Worm (Caenorhabditis elegans): ENCODE measurements around the gene vha-7.
A peak's percentile ranks its signal among the peaks of the same experiment; 100 is the strongest.

Gene vha-7

ce11 chrIV:12640137-12640536 is at the start of gene vha-7:
TSS of gene vha-7 (plus strand) at chrIV:12640462.
- TF ChIP-seq med-1 (GFP tag; optimal IDR thresholded peaks at IDR 0.05; ENCODE audit: insufficient read depth) (no peak), cog-1 (tag; optimal IDR thresholded peaks at IDR 0.05) (no peak), T22C8.4 (GFP tag; IDR thresholded peaks at IDR 0.05) (no peak), ztf-23 (GFP tag; IDR thresholded peaks at IDR 0.05) (no peak), ref-1 (GFP tag; conservative IDR thresholded peaks at IDR 0.05) (no peak), tab-1 (GFP tag; IDR thresholded peaks at IDR 0.05) (no peak), klf-2 (GFP tag; conservative IDR thresholded peaks at IDR 0.05) (no peak), flt-1 (GFP tag; IDR thresholded peaks at IDR 0.05) (no peak), ztf-29 (GFP tag; IDR thresholded peaks at IDR 0.05) (no peak)

- TF ChIP-seq T22C8.4 (GFP tag; IDR thresholded peaks at IDR 0.05) (peak; percentile 76), cog-1 (tag; optimal IDR thresholded peaks at IDR 0.05) (peak; percentile 59), med-1 (GFP tag; optimal IDR thresholded peaks at IDR 0.05; ENCODE audit: insufficient read depth) (peak; percentile 49), ref-1 (GFP tag; conservative IDR thresholded peaks at IDR 0.05) (peak; percentile 51; the same call in 1 of the 2 replicates), ztf-23 (GFP tag; IDR thresholded peaks at IDR 0.05) (peak; percentile 88), klf-2 (GFP tag; conservative IDR thresholded peaks at IDR 0.05) (peak; percentile 69), tab-1 (GFP tag; IDR thresholded peaks at IDR 0.05) (peak; percentile 80), ztf-29 (GFP tag; IDR thresholded peaks at IDR 0.05) (peak; percentile 71; the same call in 1 of the 2 replicates), flt-1 (GFP tag; IDR thresholded peaks at IDR 0.05) (peak; percentile 63)
These were observed 45.7 kb upstream of the vha-7 start for ce11 chrIV:12594574-12594973.

- TF ChIP-seq ref-1 (GFP tag; conservative IDR thresholded peaks at IDR 0.05): no peak
- TF ChIP-seq ztf-23 (GFP tag; IDR thresholded peaks at IDR 0.05): no peak
- TF ChIP-seq ztf-29 (GFP tag; IDR thresholded peaks at IDR 0.05): no peak
- TF ChIP-seq med-1 (GFP tag; optimal IDR thresholded peaks at IDR 0.05; ENCODE audit: insufficient read depth): no peak
- no peak for TF ChIP-seq T22C8.4 (GFP tag; IDR thresholded peaks at IDR 0.05)
- TF ChIP-seq tab-1 (GFP tag; IDR thresholded peaks at IDR 0.05): no peak
- no peak for TF ChIP-seq flt-1 (GFP tag; IDR thresholded peaks at IDR 0.05)
- TF ChIP-seq cog-1 (tag; optimal IDR thresholded peaks at IDR 0.05): no peak
- no peak for TF ChIP-seq klf-2 (GFP tag; conservative IDR thresholded peaks at IDR 0.05)
These were observed 43.3 kb upstream of the vha-7 start for ce11 chrIV:12596960-12597359.

ce11 chrIV:12599158-12599557 is 41.1 kb upstream of the vha-7 start, which contains the start of gene pgp-1:
TSS of gene pgp-1 (minus strand) at chrIV:12599169.
- TF ChIP-seq T22C8.4 (GFP tag; IDR thresholded peaks at IDR 0.05): no peak
- TF ChIP-seq tab-1 (GFP tag; IDR thresholded peaks at IDR 0.05): no peak
- TF ChIP-seq ztf-29 (GFP tag; IDR thresholded peaks at IDR 0.05): no peak
- no peak for TF ChIP-seq flt-1 (GFP tag; IDR thresholded peaks at IDR 0.05)

- TF ChIP-seq ztf-29 (GFP tag; IDR thresholded peaks at IDR 0.05) (no peak), cog-1 (tag; optimal IDR thresholded peaks at IDR 0.05) (no peak), klf-2 (GFP tag; conservative IDR thresholded peaks at IDR 0.05) (no peak), tab-1 (GFP tag; IDR thresholded peaks at IDR 0.05) (no peak), ztf-23 (GFP tag; IDR thresholded peaks at IDR 0.05) (no peak), ref-1 (GFP tag; conservative IDR thresholded peaks at IDR 0.05) (no peak), med-1 (GFP tag; optimal IDR thresholded peaks at IDR 0.05; ENCODE audit: insufficient read depth) (no peak), flt-1 (GFP tag; IDR thresholded peaks at IDR 0.05) (no peak), T22C8.4 (GFP tag; IDR thresholded peaks at IDR 0.05) (no peak)
These were observed 39.3 kb upstream of the vha-7 start for ce11 chrIV:12600941-12601340.

ce11 chrIV:12605401-12605800 is 34.9 kb upstream of the vha-7 start, which contains the start of gene Y55D9A.2:
TSS of gene Y55D9A.2 (minus strand) at chrIV:12605431.
- TF ChIP-seq flt-1 (GFP tag; IDR thresholded peaks at IDR 0.05) (0 out of 2 replicates have a peak, but pooled peaks have one; percentile 40), klf-2 (GFP tag; conservative IDR thresholded peaks at IDR 0.05) (no peak)

- no peak for TF ChIP-seq ztf-23 (GFP tag; IDR thresholded peaks at IDR 0.05)
- no peak for TF ChIP-seq med-1 (GFP tag; optimal IDR thresholded peaks at IDR 0.05; ENCODE audit: insufficient read depth)
- no peak for TF ChIP-seq flt-1 (GFP tag; IDR thresholded peaks at IDR 0.05)
- TF ChIP-seq klf-2 (GFP tag; conservative IDR thresholded peaks at IDR 0.05): no peak
- no peak for TF ChIP-seq ref-1 (GFP tag; conservative IDR thresholded peaks at IDR 0.05)
- no peak for TF ChIP-seq ztf-29 (GFP tag; IDR thresholded peaks at IDR 0.05)
- no peak for TF ChIP-seq T22C8.4 (GFP tag; IDR thresholded peaks at IDR 0.05)
- TF ChIP-seq tab-1 (GFP tag; IDR thresholded peaks at IDR 0.05): no peak
- no peak for TF ChIP-seq cog-1 (tag; optimal IDR thresholded peaks at IDR 0.05)
These were observed 25.6 kb upstream of the vha-7 start, which contains the start of gene efa-6 for ce11 chrIV:12614624-12615023. TSS of gene efa-6 (minus strand) at chrIV:12614724.

- peak; percentile 30 for TF ChIP-seq cog-1 (tag; optimal IDR thresholded peaks at IDR 0.05)
- TF ChIP-seq ref-1 (GFP tag; conservative IDR thresholded peaks at IDR 0.05): no peak
- TF ChIP-seq ztf-29 (GFP tag; IDR thresholded peaks at IDR 0.05): no peak
- TF ChIP-seq ztf-23 (GFP tag; IDR thresholded peaks at IDR 0.05): no peak
- 0 out of 2 replicates have a peak, but pooled peaks have one; percentile 37 for TF ChIP-seq flt-1 (GFP tag; IDR thresholded peaks at IDR 0.05)
- no peak for TF ChIP-seq med-1 (GFP tag; optimal IDR thresholded peaks at IDR 0.05; ENCODE audit: insufficient read depth)
These were observed 25.0 kb upstream of the vha-7 start for ce11 chrIV:12615122-12615745.

- no peak for TF ChIP-seq ztf-23 (GFP tag; IDR thresholded peaks at IDR 0.05)
- no peak for TF ChIP-seq ref-1 (GFP tag; conservative IDR thresholded peaks at IDR 0.05)
- peak; percentile 13; the same call in 1 of the 2 replicates for TF ChIP-seq tab-1 (GFP tag; IDR thresholded peaks at IDR 0.05)
- TF ChIP-seq klf-2 (GFP tag; conservative IDR thresholded peaks at IDR 0.05): no peak
- TF ChIP-seq med-1 (GFP tag; optimal IDR thresholded peaks at IDR 0.05; ENCODE audit: insufficient read depth): no peak
- TF ChIP-seq cog-1 (tag; optimal IDR thresholded peaks at IDR 0.05): no peak
- peak; percentile 74 for TF ChIP-seq flt-1 (GFP tag; IDR thresholded peaks at IDR 0.05)
- TF ChIP-seq T22C8.4 (GFP tag; IDR thresholded peaks at IDR 0.05): no peak
- TF ChIP-seq ztf-29 (GFP tag; IDR thresholded peaks at IDR 0.05): peak; percentile 87
These were observed 23.1 kb upstream of the vha-7 start for ce11 chrIV:12616943-12617689.

All from whole organism, midembryonic.